Worm (Caenorhabditis elegans) whole organism, L1 larva: ENCODE measurements around the gene Y54F10BM.23.

Experiments used
- F16B12.6 ChIP-seq: fragments of 150-350 bp; optimal IDR thresholded peaks from 2 replicates; lab custom pipeline; 2014; ENCODE audit warnings: missing biosample characterization, missing genetic modification characterization
- ceh-88 ChIP-seq: fragments of 200-800 bp; sonication (Bioruptor generic); IDR thresholded peaks from 2 replicates; pipeline ENCODE4 v1.3.6; 2022; ENCODE audit warnings: missing genetic modification characterization, missing compliant biosample characterization
- ces-1 ChIP-seq: fragments of 150-350 bp; optimal IDR thresholded peaks from 2 replicates; lab custom pipeline; 2014; ENCODE audit warnings: missing biosample characterization, missing genetic modification reagents, missing genetic modification characterization
- fkh-10 ChIP-seq: sonication (generic microtip); optimal IDR thresholded peaks from 2 replicates; lab custom pipeline; 2017; ENCODE audit warnings: missing biosample characterization, missing genetic modification reagents, missing genetic modification characterization
- mab-9 ChIP-seq: fragments of 200-800 bp; sonication (Bioruptor generic); IDR thresholded peaks from 2 replicates; pipeline ENCODE4 v1.3.6; 2022; ENCODE audit warnings: missing genetic modification reagents, missing genetic modification characterization, missing compliant biosample characterization
- mdl-1 ChIP-seq, 2 experiments: fragments of 150-350 bp; optimal IDR thresholded peaks; 2 replicates each; lab custom pipeline; 2014 to 2017; ENCODE audit warnings: missing biosample characterization in 2 of 2, missing genetic modification characterization in 2 of 2, inconsistent platforms in 1 of 2
- mep-1 ChIP-seq: fragments of 150-350 bp; optimal IDR thresholded peaks from 2 replicates; lab custom pipeline; 2014; ENCODE audit warnings: missing biosample characterization, missing genetic modification characterization
- nhr-19 ChIP-seq: fragments of 200-800 bp; sonication (Bioruptor generic); conservative IDR thresholded peaks from 2 replicates; pipeline ENCODE4 v1.3.6; 2022; ENCODE audit warnings: missing genetic modification characterization, missing compliant biosample characterization
- nhr-77 ChIP-seq: fragments of 150-350 bp; optimal IDR thresholded peaks from 2 replicates; lab custom pipeline; 2014; ENCODE audit warnings: missing biosample characterization, missing genetic modification characterization
- ztf-11 ChIP-seq, 2 experiments: sonication (generic microtip); optimal IDR thresholded peaks; 2 replicates each; lab custom pipeline; 2016 to 2017; ENCODE audit warnings: missing genetic modification characterization in 2 of 2, missing biosample characterization in 1 of 2, missing compliant biosample characterization in 1 of 2

ce11 chrIII:2245727-2246126 lies 33.6 kb downstream of the Y54F10BM.23 start, which contains the start of gene srd-67:
- TF ChIP-seq ceh-88 (GFP tag; lab: Robert Waterston, UW) (no peak), ztf-11 (tag; optimal IDR thresholded peaks at IDR 0.05; lab: Kevin White, UChicago) (no peak), F16B12.6 (tag; lab: Kevin White, UChicago) (no peak), fkh-10 (GFP tag; lab: Kevin White, UChicago) (no peak), nhr-19 (GFP tag; lab: Robert Waterston, UW) (no peak), mab-9 (GFP tag; lab: Robert Waterston, UW) (no peak), nhr-77 (tag; lab: Kevin White, UChicago) (no peak), mdl-1 (tag; optimal IDR thresholded peaks at IDR 0.05; lab: Kevin White, UChicago) (no peak), ces-1 (GFP tag; lab: Kevin White, UChicago) (no peak), mep-1 (tag; lab: Kevin White, UChicago) (no peak)
